Fruit fly (Drosophila melanogaster): Measurements from ENCODE around the gene RabGGTa.

DNA sequence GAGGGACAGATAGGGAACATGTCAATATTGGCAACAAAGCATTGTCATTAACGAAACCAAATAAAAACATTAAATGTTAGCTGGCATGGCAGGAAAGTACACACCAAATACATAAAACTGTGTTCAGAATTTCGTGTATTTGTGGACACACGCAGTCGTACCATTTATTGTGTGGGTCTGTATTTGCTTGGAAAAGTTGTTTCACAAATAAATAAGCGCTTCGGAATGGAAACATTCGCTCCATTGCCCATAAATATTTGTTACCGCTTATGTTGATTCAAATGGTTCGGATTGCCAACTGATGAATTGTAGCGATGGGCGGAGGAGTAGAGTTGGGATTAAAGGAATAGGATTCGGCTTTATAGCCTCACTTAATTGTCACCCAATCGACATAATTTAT lies 19.9 kb upstream of the RabGGTa start:
- TF ChIP-seq Rel (GFP tag; optimal IDR thresholded peaks at IDR 0.05) (no peak), Rel (tag; optimal IDR thresholded peaks at IDR 0.05) (no peak), CG32264 (GFP tag; optimal IDR thresholded peaks at IDR 0.05) (no peak), Myc (optimal IDR thresholded peaks at IDR 0.05) (no peak), usp (GFP tag; optimal IDR thresholded peaks at IDR 0.05) (no peak), brk (GFP tag; optimal IDR thresholded peaks at IDR 0.05) (no peak), fru (GFP tag; optimal IDR thresholded peaks at IDR 0.05) (no peak), sv (GFP tag; optimal IDR thresholded peaks at IDR 0.05) (peak; percentile 69), Abd-B (GFP tag; optimal IDR thresholded peaks at IDR 0.05) (no peak), Hr83 (GFP tag; optimal IDR thresholded peaks at IDR 0.05; ENCODE audit: poor library complexity, severe bottlenecking) (no peak), woc (GFP tag; optimal IDR thresholded peaks at IDR 0.05) (no peak), Hr78 (GFP tag; optimal IDR thresholded peaks at IDR 0.05) (no peak), psq (GFP tag; optimal IDR thresholded peaks at IDR 0.05) (no peak)

Data from whole organism, wandering third instar larva.